Worm (Caenorhabditis elegans): ENCODE measurements around the gene Y51A2A.6.

DNA sequence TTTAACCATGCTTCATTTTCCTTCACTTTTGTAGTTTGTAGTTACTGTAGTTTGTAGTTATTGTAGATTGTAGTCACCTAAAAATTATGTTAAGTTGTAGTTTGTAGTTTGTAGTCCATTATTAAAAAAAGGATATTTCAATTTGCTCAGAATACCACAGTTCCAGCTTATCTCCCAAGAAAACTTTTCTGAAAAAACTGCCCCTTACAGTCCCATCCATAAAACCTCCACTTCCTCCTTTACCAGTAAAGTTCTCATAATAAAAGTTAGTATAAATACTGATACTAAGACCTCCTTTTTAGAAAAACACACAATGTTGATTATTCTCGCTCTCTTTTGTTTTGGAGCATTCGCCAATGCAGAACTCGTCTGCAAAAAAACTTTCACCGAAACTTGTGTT lies 48.2 kb downstream of the Y51A2A.6 start, which contains the start of gene C08E8.11:
- no peak for TF ChIP-seq elt-3 (tag; optimal IDR thresholded peaks at IDR 0.05)
- TF ChIP-seq lin-39 (tag; optimal IDR thresholded peaks at IDR 0.05) = no peak
- TF ChIP-seq elt-2 (tag; optimal IDR thresholded peaks at IDR 0.05) = no peak
- TF ChIP-seq lin-15B (tag; optimal IDR thresholded peaks at IDR 0.05) = no peak
- no peak for TF ChIP-seq nhr-28 (tag; optimal IDR thresholded peaks at IDR 0.05)
- no peak for TF ChIP-seq skn-1 (tag; optimal IDR thresholded peaks at IDR 0.05)
- TF ChIP-seq elt-1 (tag; optimal IDR thresholded peaks at IDR 0.05) = no peak
- no peak for TF ChIP-seq lsy-12 (tag; optimal IDR thresholded peaks at IDR 0.05)
- TF ChIP-seq aly-2 (tag; optimal IDR thresholded peaks at IDR 0.05) = no peak
- TF ChIP-seq mdl-1 (tag; optimal IDR thresholded peaks at IDR 0.05) = no peak
- TF ChIP-seq nhr-237 (tag; optimal IDR thresholded peaks at IDR 0.05) = no peak
- no peak for TF ChIP-seq snpc-4 (tag; optimal IDR thresholded peaks at IDR 0.05)
- TF ChIP-seq egl-5 (tag; optimal IDR thresholded peaks at IDR 0.05) = no peak
- no peak for TF ChIP-seq fos-1 (tag; optimal IDR thresholded peaks at IDR 0.05)

Data from whole organism, L3 larva.